Worm (Caenorhabditis elegans) whole organism, L4 larva: ENCODE measurements around the gene F07G6.10.
"Not testable (repeated sequence)": the region's sequence is repeated elsewhere in the genome, so short reads cannot be mapped to it uniquely, and the experiment has no call there.

Source experiments
- R02D3.7 ChIP-seq: fragments of 150-350 bp; sonication (generic microtip); optimal IDR thresholded peaks from 3 replicates; lab custom pipeline; 2014; ENCODE audit warnings: missing biosample characterization, missing genetic modification characterization
- daf-8 ChIP-seq: fragments of 200-800 bp; sonication (Bioruptor generic); IDR thresholded peaks from 2 replicates; pipeline ENCODE4 v1.3.6; 2022; ENCODE audit warnings: missing genetic modification characterization, missing compliant biosample characterization
- fkh-10 ChIP-seq: fragments of 150-350 bp; optimal IDR thresholded peaks from 2 replicates; lab custom pipeline; 2014; ENCODE audit warnings: missing biosample characterization, missing genetic modification reagents, missing genetic modification characterization

DNA sequence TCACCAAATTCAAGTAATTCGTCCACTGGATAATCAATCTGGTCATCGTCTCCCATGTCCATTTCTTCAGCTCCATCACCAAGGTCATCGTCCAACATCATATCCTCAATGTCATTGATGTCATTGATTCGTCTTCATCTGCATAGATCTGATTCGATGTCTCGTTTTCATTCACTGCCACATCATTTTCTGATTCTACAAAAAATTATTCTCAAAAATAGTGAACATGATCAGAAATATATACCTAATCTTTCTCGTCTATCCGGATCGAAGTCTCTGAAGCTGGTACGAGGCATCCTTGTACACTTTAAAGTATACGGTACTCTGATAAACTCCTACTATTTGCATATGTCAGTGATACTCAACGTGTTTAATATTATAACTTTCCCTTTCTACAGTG lies 40.8 kb upstream of the F07G6.10 start, which contains the start of gene C36C9.4:
- not testable (repeated sequence) for TF ChIP-seq fkh-10; R02D3.7 (tag; lab: Kevin White, UChicago); daf-8 (GFP tag; lab: Robert Waterston, UW)
